Fruit fly (Drosophila melanogaster): ENCODE measurements around the gene Hrb87F.

Gene Hrb87F

DNA sequence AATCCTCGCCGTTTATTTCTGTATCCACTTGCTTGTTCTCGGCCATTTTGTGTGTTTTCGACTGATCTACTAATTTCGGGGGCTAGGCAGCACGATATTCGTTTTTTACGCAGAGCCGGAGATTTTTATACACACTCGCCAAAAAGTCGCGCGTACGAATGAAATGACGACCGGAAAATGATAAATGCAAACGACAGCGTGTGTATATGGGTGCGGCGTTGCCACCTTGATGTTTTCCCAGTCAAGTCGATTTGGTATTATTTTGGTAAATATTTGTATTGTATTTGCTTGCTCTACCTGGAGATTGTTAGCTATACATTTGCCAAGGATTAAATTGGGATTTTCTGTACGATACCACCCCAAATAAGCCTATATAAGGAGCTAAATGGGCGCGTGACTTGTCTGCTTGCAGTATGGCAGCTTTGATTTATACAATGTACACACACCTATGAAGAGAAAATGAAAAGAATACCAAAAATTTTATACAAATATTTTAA, 14.4 kb downstream of the Hrb87F start, which contains the start of gene sqd (continued):
- TF ChIP-seq CG7928 (GFP tag; optimal IDR thresholded peaks at IDR 0.05) (no peak), CG11504 (tag; optimal IDR thresholded peaks at IDR 0.05) (peak; percentile 41), Bgb (GFP tag; IDR thresholded peaks at IDR 0.05; ENCODE audit: partially characterized antibody) (peak; percentile 15; the same call in 1 of the 2 replicates), aop (GFP tag; IDR thresholded peaks at IDR 0.05) (no peak), run (tag; optimal IDR thresholded peaks at IDR 0.05) (no peak), CG13624 (GFP tag; optimal IDR thresholded peaks at IDR 0.05) (peak; percentile 29), vnd (GFP tag; IDR thresholded peaks at IDR 0.05; ENCODE audit: partially characterized antibody) (no peak), nmo (GFP tag; optimal IDR thresholded peaks at IDR 0.05) (peak; percentile 52), pita (GFP tag; optimal IDR thresholded peaks at IDR 0.05) (no peak), Antp (GFP tag; optimal IDR thresholded peaks at IDR 0.05) (peak; percentile 1), NC2β (GFP tag; optimal IDR thresholded peaks at IDR 0.05) (peak; percentile 69), tin (GFP tag; optimal IDR thresholded peaks at IDR 0.05) (peak; percentile 31), HHEX (GFP tag; optimal IDR thresholded peaks at IDR 0.05) (peak; percentile 42), Rfx (GFP tag; IDR thresholded peaks at IDR 0.05) (peak; percentile 63; the same call in 1 of the 2 replicates), CG33213 (GFP tag; optimal IDR thresholded peaks at IDR 0.05) (peak; percentile 60), Hr3 (GFP tag; optimal IDR thresholded peaks at IDR 0.05) (no peak)

- TF ChIP-seq CG7928 (GFP tag; optimal IDR thresholded peaks at IDR 0.05): no peak
- TF ChIP-seq CG8281 (tag; optimal IDR thresholded peaks at IDR 0.05): no peak
- no peak for TF ChIP-seq CG32772 (GFP tag; IDR thresholded peaks at IDR 0.05)
- TF ChIP-seq lbe (GFP tag; optimal IDR thresholded peaks at IDR 0.05): peak; percentile 54
- no peak for TF ChIP-seq hbn (GFP tag; IDR thresholded peaks at IDR 0.05; ENCODE audit: partially characterized antibody)
- TF ChIP-seq CG14050 (GFP tag; IDR thresholded peaks at IDR 0.05): peak; percentile 49; the same call in 1 of the 3 replicates
- no peak for TF ChIP-seq ara (GFP tag; IDR thresholded peaks at IDR 0.05)
- no peak for TF ChIP-seq dmrt99B (tag; optimal IDR thresholded peaks at IDR 0.05)
- TF ChIP-seq CG6813 (GFP tag; optimal IDR thresholded peaks at IDR 0.05): peak; percentile 59
- no peak for TF ChIP-seq CG43689 (GFP tag; IDR thresholded peaks at IDR 0.05)
- no peak for TF ChIP-seq CG2199 (GFP tag; IDR thresholded peaks at IDR 0.05)
- peak; percentile 32 for TF ChIP-seq vfl (GFP tag; optimal IDR thresholded peaks at IDR 0.05)
- TF ChIP-seq tna (GFP tag; IDR thresholded peaks at IDR 0.05; ENCODE audit: partially characterized antibody): no peak
- peak; percentile 52; the same call in 2 of the 3 replicates for TF ChIP-seq CG34224 (GFP tag; IDR thresholded peaks at IDR 0.05; ENCODE audit: partially characterized antibody)
- TF ChIP-seq CG17361 (GFP tag; IDR thresholded peaks at IDR 0.05): no peak; the same call in 1 of the 3 replicates
- peak; percentile 90 for TF ChIP-seq phol (tag; optimal IDR thresholded peaks at IDR 0.05)
- TF ChIP-seq Doc3 (GFP tag; IDR thresholded peaks at IDR 0.05; ENCODE audit: partially characterized antibody): no peak
- TF ChIP-seq CG2875 (GFP tag; optimal IDR thresholded peaks at IDR 0.05): no peak
- TF ChIP-seq Dad (GFP tag; optimal IDR thresholded peaks at IDR 0.05): no peak
- TF ChIP-seq ken (GFP tag; IDR thresholded peaks at IDR 0.05): no peak; the same call in 2 of the 3 replicates
- TF ChIP-seq Dp (GFP tag; optimal IDR thresholded peaks at IDR 0.05): no peak
- TF ChIP-seq CG33213 (GFP tag; optimal IDR thresholded peaks at IDR 0.05): no peak
- no peak for TF ChIP-seq CG3847 (GFP tag; IDR thresholded peaks at IDR 0.05)
- no peak for TF ChIP-seq usp (GFP tag; optimal IDR thresholded peaks at IDR 0.05)
- peak; percentile 43 for TF ChIP-seq odd (GFP tag; optimal IDR thresholded peaks at IDR 0.05)
- peak; percentile 44 for TF ChIP-seq onecut (GFP tag; IDR thresholded peaks at IDR 0.05)
- TF ChIP-seq sob (GFP tag; IDR thresholded peaks at IDR 0.05): 0 out of 2 replicates have a peak, but pooled peaks have one; percentile 6
- TF ChIP-seq gsb-n (tag; optimal IDR thresholded peaks at IDR 0.05): no peak
- TF ChIP-seq Chrac-16 (GFP tag; optimal IDR thresholded peaks at IDR 0.05): no peak
- TF ChIP-seq CG10565 (GFP tag; optimal IDR thresholded peaks at IDR 0.05): no peak
- peak; percentile 19 for TF ChIP-seq CG10543 (GFP tag; optimal IDR thresholded peaks at IDR 0.05)
- TF ChIP-seq pros (GFP tag; optimal IDR thresholded peaks at IDR 0.05): peak; percentile 35
- TF ChIP-seq CG6272 (GFP tag; IDR thresholded peaks at IDR 0.05): no peak
These were observed 15.3 kb downstream of the Hrb87F start for dm6 chr3R:13644778-13645660.
